Worm (Caenorhabditis elegans) whole organism, late embryonic: ENCODE data around the gene C27D6.3.

Source experiments
- F13H6.1 ChIP-seq: sonication (generic microtip); optimal IDR thresholded peaks from 2 replicates; lab custom pipeline; 2016; ENCODE audit warnings: missing genetic modification characterization, missing compliant biosample characterization
- T23F11.4 ChIP-seq: fragments of 200-800 bp; sonication (Bioruptor generic); optimal IDR thresholded peaks from 2 replicates; lab custom pipeline; 2018; ENCODE audit warnings: mild to moderate bottlenecking, missing genetic modification characterization, missing compliant biosample characterization
- ahr-1 ChIP-seq: sonication (generic microtip); optimal IDR thresholded peaks from 2 replicates; lab custom pipeline; 2016; ENCODE audit warnings: missing genetic modification characterization, missing compliant biosample characterization
- ceh-18 ChIP-seq: sonication (generic microtip); optimal IDR thresholded peaks from 2 replicates; lab custom pipeline; 2016; ENCODE audit warnings: missing genetic modification characterization, missing compliant biosample characterization
- ceh-22 ChIP-seq: sonication (generic microtip); optimal IDR thresholded peaks from 2 replicates; lab custom pipeline; 2017; ENCODE audit warnings: missing biosample characterization, missing genetic modification characterization
- ceh-24 ChIP-seq: sonication (generic microtip); optimal IDR thresholded peaks from 2 replicates; lab custom pipeline; 2016; ENCODE audit warnings: mild to moderate bottlenecking, missing genetic modification characterization, missing compliant biosample characterization
- ceh-30 ChIP-seq: fragments of 150-350 bp; optimal IDR thresholded peaks from 2 replicates; lab custom pipeline; 2014; ENCODE audit warnings: missing biosample characterization, missing genetic modification characterization
- ceh-34 ChIP-seq: sonication (generic microtip); optimal IDR thresholded peaks from 2 replicates; lab custom pipeline; 2016; ENCODE audit warnings: mild to moderate bottlenecking, missing genetic modification characterization, missing compliant biosample characterization
- ceh-6 ChIP-seq: fragments of 200-800 bp; sonication (Bioruptor generic); optimal IDR thresholded peaks from 2 replicates; lab custom pipeline; 2018; ENCODE audit warnings: mild to moderate bottlenecking, missing genetic modification characterization, missing compliant biosample characterization
- che-1 ChIP-seq: sonication (generic microtip); optimal IDR thresholded peaks from 2 replicates; lab custom pipeline; 2016; ENCODE audit warnings: mild to moderate bottlenecking, missing genetic modification characterization, missing compliant biosample characterization
- dmd-4 ChIP-seq: sonication (generic microtip); optimal IDR thresholded peaks from 2 replicates; lab custom pipeline; 2016; ENCODE audit warnings: borderline replicate concordance, missing genetic modification characterization, missing compliant biosample characterization
- elt-2 ChIP-seq: sonication (generic microtip); optimal IDR thresholded peaks from 2 replicates; lab custom pipeline; 2016; ENCODE audit warnings: missing genetic modification reagents, missing genetic modification characterization, missing compliant biosample characterization
- ets-4 ChIP-seq: sonication (generic microtip); optimal IDR thresholded peaks from 2 replicates; lab custom pipeline; 2016; ENCODE audit warnings: missing genetic modification characterization, missing compliant biosample characterization
- fkh-10 ChIP-seq: fragments of 150-350 bp; optimal IDR thresholded peaks from 2 replicates; lab custom pipeline; 2014; ENCODE audit warnings: missing biosample characterization, missing genetic modification reagents, missing genetic modification characterization
- fkh-6 ChIP-seq: sonication (generic microtip); optimal IDR thresholded peaks from 2 replicates; lab custom pipeline; 2016; ENCODE audit warnings: missing genetic modification characterization, missing compliant biosample characterization
- gmeb-2 ChIP-seq: sonication (generic microtip); optimal IDR thresholded peaks from 2 replicates; lab custom pipeline; 2016; ENCODE audit warnings: missing genetic modification characterization, inconsistent platforms, missing compliant biosample characterization
- hlh-13 ChIP-seq: fragments of 200-800 bp; sonication (Bioruptor generic); optimal IDR thresholded peaks from 2 replicates; lab custom pipeline; 2018; ENCODE audit warnings: mild to moderate bottlenecking, missing genetic modification characterization, missing compliant biosample characterization
- hlh-30 ChIP-seq: sonication (generic microtip); optimal IDR thresholded peaks from 2 replicates; lab custom pipeline; 2017; ENCODE audit warnings: antibody characterized with exemption, missing genetic modification characterization, missing compliant biosample characterization; ENCODE audit not compliant: insufficient read depth
- hlh-6 ChIP-seq: sonication (generic microtip); optimal IDR thresholded peaks from 2 replicates; lab custom pipeline; 2016; ENCODE audit warnings: missing genotype, missing genetic modification characterization, missing compliant biosample characterization
- hlh-8 ChIP-seq: sonication (generic microtip); optimal IDR thresholded peaks from 2 replicates; lab custom pipeline; 2016; ENCODE audit warnings: missing genotype, missing genetic modification characterization, missing compliant biosample characterization
- lim-6 ChIP-seq: sonication (generic microtip); optimal IDR thresholded peaks from 2 replicates; lab custom pipeline; 2016; ENCODE audit warnings: missing genetic modification characterization, missing compliant biosample characterization
- lin-11 ChIP-seq: fragments of 200-800 bp; sonication (Bioruptor generic); optimal IDR thresholded peaks from 2 replicates; lab custom pipeline; 2018; ENCODE audit warnings: mild to moderate bottlenecking, missing genetic modification characterization, missing compliant biosample characterization
- nfya-1 ChIP-seq: sonication (generic microtip); optimal IDR thresholded peaks from 2 replicates; lab custom pipeline; 2017; ENCODE audit warnings: missing genetic modification characterization, mild to moderate bottlenecking, missing compliant biosample characterization, antibody characterized with exemption, moderate library complexity
- nhr-232 ChIP-seq: sonication (generic microtip); optimal IDR thresholded peaks from 2 replicates; lab custom pipeline; 2016; ENCODE audit warnings: missing genetic modification characterization, missing compliant biosample characterization
- npax-4 ChIP-seq: sonication (generic microtip); optimal IDR thresholded peaks from 2 replicates; lab custom pipeline; 2016; ENCODE audit warnings: missing genetic modification characterization, missing compliant biosample characterization
- odd-2 ChIP-seq: sonication (generic microtip); optimal IDR thresholded peaks from 2 replicates; lab custom pipeline; 2017; ENCODE audit warnings: antibody characterized with exemption, mild to moderate bottlenecking, missing genetic modification characterization, missing compliant biosample characterization
- pag-3 ChIP-seq: sonication (generic microtip); optimal IDR thresholded peaks from 2 replicates; lab custom pipeline; 2016; ENCODE audit warnings: missing compliant biosample characterization, missing genetic modification characterization, borderline replicate concordance
- pat-9 ChIP-seq: fragments of 200-800 bp; sonication (Bioruptor generic); optimal IDR thresholded peaks from 2 replicates; lab custom pipeline; 2018; ENCODE audit warnings: mild to moderate bottlenecking, missing genetic modification characterization, moderate library complexity, missing compliant biosample characterization
- pha-2 ChIP-seq: sonication (generic microtip); optimal IDR thresholded peaks from 2 replicates; lab custom pipeline; 2017; ENCODE audit warnings: mild to moderate bottlenecking, missing genetic modification characterization, missing compliant biosample characterization
- pros-1 ChIP-seq: fragments of 150-350 bp; optimal IDR thresholded peaks from 2 replicates; lab custom pipeline; 2014; ENCODE audit warnings: missing biosample characterization, missing genetic modification reagents, missing genetic modification characterization
- ref-2 ChIP-seq: sonication (generic microtip); optimal IDR thresholded peaks from 2 replicates; lab custom pipeline; 2016; ENCODE audit warnings: missing genetic modification characterization, missing compliant biosample characterization
- sdc-2 ChIP-seq: sonication (generic microtip); optimal IDR thresholded peaks from 2 replicates; lab custom pipeline; 2016; ENCODE audit warnings: missing genotype, missing genetic modification characterization, missing compliant biosample characterization
- sox-2 ChIP-seq: fragments of 200-800 bp; sonication (Bioruptor generic); IDR thresholded peaks from 2 replicates; pipeline ENCODE4 v1.3.6; 2022; ENCODE audit warnings: missing genetic modification reagents, missing genetic modification characterization, missing compliant biosample characterization
- ttx-3 ChIP-seq: sonication (generic microtip); optimal IDR thresholded peaks from 2 replicates; lab custom pipeline; 2016; ENCODE audit warnings: missing genetic modification reagents, missing genetic modification characterization, missing compliant biosample characterization
- unc-42 ChIP-seq: sonication (generic microtip); optimal IDR thresholded peaks from 2 replicates; lab custom pipeline; 2016; ENCODE audit warnings: missing genotype, missing genetic modification characterization, missing compliant biosample characterization
- zip-5 ChIP-seq: sonication (generic microtip); optimal IDR thresholded peaks from 2 replicates; lab custom pipeline; 2016; ENCODE audit warnings: missing genetic modification characterization, missing compliant biosample characterization

Gene C27D6.3

DNA sequence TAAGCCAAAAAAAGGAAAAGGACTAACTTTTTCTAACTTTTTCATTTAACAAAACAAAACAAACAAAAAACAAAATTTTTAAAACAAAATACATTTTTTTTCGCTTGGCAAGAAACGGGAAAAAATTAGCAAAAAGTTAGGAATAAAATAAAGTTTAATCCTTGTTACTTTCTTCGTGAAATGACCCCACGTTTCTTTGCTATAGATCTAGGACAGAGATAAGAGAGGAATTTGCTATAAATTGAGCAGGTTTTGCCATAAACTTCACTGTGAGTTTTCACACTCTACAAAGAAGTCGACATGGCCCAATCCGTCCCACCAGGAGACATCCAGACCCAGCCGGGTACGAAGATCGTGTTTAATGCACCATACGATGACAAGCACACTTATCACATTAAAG lies 25.2 kb upstream of the C27D6.3 start, which contains the start of gene msp-50:
Gene msp-50, plus strand, starts transcription at position 301 of the 400 bp plus-strand sequence.
- TF ChIP-seq sox-2 (GFP tag; lab: Robert Waterston, UW) (no peak), ahr-1 (no peak), lin-11 (tag; lab: Kevin White, UChicago) (no peak), gmeb-2 (tag; lab: Kevin White, UChicago) (no peak), hlh-30 (tag; lab: Kevin White, UChicago) (no peak), pros-1 (tag; lab: Kevin White, UChicago) (no peak), T23F11.4 (GFP tag; lab: Kevin White, UChicago) (no peak), hlh-13 (GFP tag; lab: Kevin White, UChicago) (no peak)
- TF ChIP-seq, all 69 proteins: peak for 0

DNA sequence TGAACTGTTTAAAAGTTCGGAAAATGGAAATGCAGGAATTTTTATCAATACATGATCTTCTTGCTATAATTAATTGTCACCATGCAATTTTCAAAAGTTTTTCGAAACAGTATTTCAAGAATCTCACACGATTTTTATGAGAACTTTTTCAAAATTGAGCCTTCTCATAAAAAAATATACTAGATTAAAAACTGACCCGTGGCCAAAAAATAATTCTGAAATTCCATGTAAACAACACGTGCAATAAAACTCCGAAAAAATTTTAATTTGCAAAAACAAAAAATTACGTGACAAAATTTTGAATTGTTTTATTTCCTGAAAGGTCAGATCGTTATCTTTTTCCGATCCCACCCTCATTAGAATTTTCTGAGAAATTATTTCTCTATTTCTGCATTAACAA lies 21.2 kb upstream of the C27D6.3 start, which contains the start of gene C34F11.5:
Gene C34F11.5, plus strand, starts transcription at position 301 of the 400 bp plus-strand sequence.
- TF ChIP-seq ceh-22 (no peak), che-1 (tag; lab: Kevin White, UChicago) (no peak), ceh-24 (tag; lab: Kevin White, UChicago) (no peak), odd-2 (tag; lab: Kevin White, UChicago) (no peak), lim-6 (tag; lab: Kevin White, UChicago) (no peak), nfya-1 (tag; lab: Kevin White, UChicago) (no peak), hlh-8 (tag; lab: Kevin White, UChicago) (no peak), sdc-2 (tag; lab: Kevin White, UChicago) (no peak), hlh-30 (tag; lab: Kevin White, UChicago) (no peak)
- TF ChIP-seq, all 69 proteins: peak for 0

DNA sequence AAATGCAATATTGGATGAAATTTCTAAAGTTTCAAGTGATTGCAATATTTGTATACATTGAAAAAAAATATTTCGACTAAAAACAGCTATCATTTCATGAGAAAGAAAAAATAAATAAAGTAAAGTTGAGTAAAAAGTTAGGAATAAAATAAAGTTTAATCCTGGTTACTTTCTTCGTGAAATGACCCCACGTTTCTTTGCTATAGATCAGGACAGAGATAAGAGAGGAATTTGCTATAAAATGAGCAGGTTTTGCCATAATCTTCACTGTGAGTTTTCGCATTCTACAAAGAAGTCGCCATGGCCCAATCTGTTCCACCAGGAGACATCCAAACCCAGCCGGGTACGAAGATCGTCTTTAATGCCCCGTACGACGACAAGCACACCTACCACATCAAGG lies 19.8 kb upstream of the C27D6.3 start, which contains the start of gene msp-49:
Gene msp-49, plus strand, starts transcription at position 301 of the 400 bp plus-strand sequence.
- TF ChIP-seq nhr-232 (tag; lab: Kevin White, UChicago) (no peak), fkh-6 (tag; lab: Kevin White, UChicago) (no peak), dmd-4 (tag; lab: Kevin White, UChicago) (no peak), ttx-3 (no peak), ceh-34 (no peak), ceh-18 (tag; lab: Kevin White, UChicago) (no peak), zip-5 (tag; lab: Kevin White, UChicago) (no peak), fkh-10 (GFP tag; lab: Kevin White, UChicago) (no peak), F13H6.1 (tag; lab: Kevin White, UChicago) (no peak), unc-42 (tag; lab: Kevin White, UChicago) (no peak), gmeb-2 (tag; lab: Kevin White, UChicago) (no peak), ceh-30 (tag; lab: Kevin White, UChicago) (no peak), pat-9 (tag; lab: Kevin White, UChicago) (no peak), lin-11 (tag; lab: Kevin White, UChicago) (no peak), ets-4 (no peak), lim-6 (tag; lab: Kevin White, UChicago) (no peak)

DNA sequence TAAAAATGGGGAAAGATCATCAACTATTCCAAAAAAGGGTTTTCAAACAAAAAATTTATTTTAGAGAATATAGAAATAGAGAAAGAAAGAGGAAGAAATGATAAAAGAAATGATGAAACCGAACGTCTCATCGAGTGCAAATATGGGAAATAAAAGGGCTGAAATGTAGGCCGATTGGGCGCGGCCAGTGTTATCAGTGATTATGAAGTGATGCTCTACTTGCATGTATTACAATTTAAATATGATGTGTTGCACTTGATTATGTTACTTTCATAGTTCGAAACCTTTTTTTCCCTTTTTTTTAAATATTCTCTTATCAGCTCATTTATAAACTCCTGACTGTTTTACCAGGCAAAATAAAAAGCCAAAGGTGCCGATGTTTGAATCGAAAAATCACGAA lies 17.5 kb upstream of the C27D6.3 start:
- TF ChIP-seq elt-2 (tag; lab: Kevin White, UChicago) = peak; percentile 71
- TF ChIP-seq ceh-24 (tag; lab: Kevin White, UChicago) = no peak
- TF ChIP-seq, all 69 proteins: peak for 1

ce11 chrII:5187934-5188333 lies 13.7 kb upstream of the C27D6.3 start:
- no peak for TF ChIP-seq dmd-4 (tag; lab: Kevin White, UChicago)
- TF ChIP-seq hlh-6 (tag; lab: Kevin White, UChicago) = no peak
- no peak for TF ChIP-seq ceh-6
- no peak for TF ChIP-seq gmeb-2 (tag; lab: Kevin White, UChicago)
- no peak for TF ChIP-seq ref-2
- no peak for TF ChIP-seq pha-2 (tag; lab: Kevin White, UChicago)
- TF ChIP-seq npax-4 = no peak
- no peak for TF ChIP-seq pag-3 (tag; lab: Kevin White, UChicago)
